Fruit fly (Drosophila melanogaster) whole organism, embryonic: Measurements from ENCODE around the gene CG11470.

Source experiments
- Blimp-1 ChIP-seq: fragments of 200-800 bp; sonication (Bioruptor generic); optimal IDR thresholded peaks from 3 replicates; lab custom pipeline; 2018; ENCODE audit warnings: missing biosample characterization, missing genetic modification characterization, mild to moderate bottlenecking, moderate library complexity, missing genetic modification reagents
- CG10209 ChIP-seq: fragments of 200-800 bp; sonication (Bioruptor generic); optimal IDR thresholded peaks from 3 replicates; lab custom pipeline; 2017; ENCODE audit warnings: missing biosample characterization, mild to moderate bottlenecking, missing genetic modification characterization, missing genetic modification reagents
- CG1024 ChIP-seq: fragments of 200-800 bp; sonication (Bioruptor generic); IDR thresholded peaks from 2 replicates; pipeline ENCODE4 v1.3.6; 2022; ENCODE audit warnings: missing biosample characterization, missing genetic modification characterization
- CG10267 ChIP-seq: fragments of 200-800 bp; sonication (Bioruptor generic); optimal IDR thresholded peaks from 2 replicates; lab custom pipeline; 2018; ENCODE audit warnings: missing biosample characterization, mild to moderate bottlenecking, missing genetic modification characterization, moderate library complexity
- CG10431 ChIP-seq: fragments of 200-800 bp; sonication (Bioruptor generic); optimal IDR thresholded peaks from 3 replicates; lab custom pipeline; 2018; ENCODE audit warnings: missing biosample characterization, mild to moderate bottlenecking, missing genetic modification characterization
- CG10979 ChIP-seq: fragments of 200-800 bp; sonication (Bioruptor generic); optimal IDR thresholded peaks from 2 replicates; lab custom pipeline; 2018; ENCODE audit warnings: missing biosample characterization, mild to moderate bottlenecking, missing genetic modification characterization, moderate library complexity
- CG12391 ChIP-seq: fragments of 200-800 bp; sonication (Bioruptor generic); optimal IDR thresholded peaks from 3 replicates; lab custom pipeline; 2018; ENCODE audit warnings: missing biosample characterization, mild to moderate bottlenecking, missing genetic modification characterization, moderate library complexity
- CG14710 ChIP-seq: fragments of 200-800 bp; sonication (Bioruptor generic); optimal IDR thresholded peaks from 3 replicates; lab custom pipeline; 2019; ENCODE audit warnings: missing biosample characterization, mild to moderate bottlenecking, missing genetic modification characterization, moderate library complexity
- CG1529 ChIP-seq: fragments of 200-800 bp; sonication (Bioruptor generic); optimal IDR thresholded peaks from 3 replicates; lab custom pipeline; 2018; ENCODE audit warnings: missing biosample characterization, missing genetic modification characterization
- CG1602 ChIP-seq: fragments of 200-800 bp; sonication (Bioruptor generic); optimal IDR thresholded peaks from 3 replicates; lab custom pipeline; 2016; ENCODE audit warnings: missing biosample characterization, missing genetic modification characterization
- CG16779 ChIP-seq: fragments of 200-800 bp; sonication (Bioruptor generic); IDR thresholded peaks from 2 replicates; pipeline ENCODE4 v1.3.6; 2022; ENCODE audit warnings: missing biosample characterization, missing genetic modification characterization
- CG16815 ChIP-seq: fragments of 200-800 bp; sonication (Bioruptor generic); optimal IDR thresholded peaks from 3 replicates; lab custom pipeline; 2017; ENCODE audit warnings: missing biosample characterization, mild to moderate bottlenecking, missing genetic modification characterization
- CG17361 ChIP-seq: fragments of 200-800 bp; sonication (Bioruptor generic); IDR thresholded peaks from 3 replicates; pipeline ENCODE4 v1.3.6; 2022; ENCODE audit warnings: missing biosample characterization, missing genetic modification characterization
- CG18262 ChIP-seq: fragments of 200-800 bp; optimal IDR thresholded peaks from 3 replicates; lab custom pipeline; 2019; ENCODE audit warnings: missing biosample characterization, mild to moderate bottlenecking, missing genetic modification characterization, moderate library complexity
- CG2116 ChIP-seq: fragments of 200-800 bp; sonication (Bioruptor generic); optimal IDR thresholded peaks from 3 replicates; lab custom pipeline; 2018; ENCODE audit warnings: missing biosample characterization, mild to moderate bottlenecking, missing genetic modification characterization
- CG2199 ChIP-seq: fragments of 200-800 bp; sonication (Bioruptor generic); IDR thresholded peaks from 3 replicates; pipeline ENCODE4 v1.3.6; 2022; ENCODE audit warnings: missing biosample characterization, missing genetic modification characterization
- CG2202 ChIP-seq: fragments of 200-800 bp; sonication (Bioruptor generic); optimal IDR thresholded peaks from 2 replicates; lab custom pipeline; 2018; ENCODE audit warnings: missing biosample characterization, mild to moderate bottlenecking, missing genetic modification characterization
- CG2712 ChIP-seq: fragments of 200-800 bp; optimal IDR thresholded peaks from 3 replicates; lab custom pipeline; 2019; ENCODE audit warnings: missing biosample characterization, mild to moderate bottlenecking, missing genetic modification characterization, moderate library complexity
- CG30403 ChIP-seq: fragments of 200-800 bp; sonication (Bioruptor generic); optimal IDR thresholded peaks from 3 replicates; lab custom pipeline; 2016; ENCODE audit warnings: missing biosample characterization, missing genetic modification characterization
- CG3065 ChIP-seq: fragments of 200-800 bp; sonication (Bioruptor generic); optimal IDR thresholded peaks from 2 replicates; lab custom pipeline; 2016; ENCODE audit warnings: missing biosample characterization, missing genetic modification characterization
- CG4360 ChIP-seq: fragments of 200-800 bp; sonication (Bioruptor generic); IDR thresholded peaks from 2 replicates; pipeline ENCODE4 v1.3.6; 2022; ENCODE audit warnings: missing biosample characterization, missing genetic modification characterization
- CG6175 ChIP-seq: fragments of 200-800 bp; sonication (Bioruptor generic); IDR thresholded peaks from 3 replicates; pipeline ENCODE4 v1.3.6; 2022; ENCODE audit warnings: missing biosample characterization, missing genetic modification characterization
- CG7786 ChIP-seq: fragments of 200-800 bp; sonication (Bioruptor generic); optimal IDR thresholded peaks from 2 replicates; lab custom pipeline; 2016; ENCODE audit warnings: missing biosample characterization, missing genetic modification characterization
- CG7839 ChIP-seq: fragments of 200-800 bp; sonication (Bioruptor generic); optimal IDR thresholded peaks from 3 replicates; lab custom pipeline; 2018; ENCODE audit warnings: missing biosample characterization, mild to moderate bottlenecking, missing genetic modification characterization, moderate library complexity
- CG7987 ChIP-seq: fragments of 200-800 bp; sonication (Bioruptor generic); optimal IDR thresholded peaks from 2 replicates; lab custom pipeline; 2018; ENCODE audit warnings: missing biosample characterization, mild to moderate bottlenecking, missing genetic modification characterization, moderate library complexity
- Doc3 ChIP-seq: fragments of 200-800 bp; sonication (Bioruptor generic); IDR thresholded peaks from 3 replicates; pipeline ENCODE4 v1.3.6; 2022; ENCODE audit warnings: missing biosample characterization, missing genetic modification characterization; ENCODE audit not compliant: partially characterized antibody
- Ets65A ChIP-seq: fragments of 200-800 bp; sonication (Bioruptor generic); peaks from one replicate; lab custom pipeline; 2016; ENCODE audit warnings: missing biosample characterization, missing genetic modification characterization
- Fer3 ChIP-seq: fragments of 200-800 bp; sonication (Bioruptor generic); optimal IDR thresholded peaks from 2 replicates; lab custom pipeline; 2018; ENCODE audit warnings: missing biosample characterization, mild to moderate bottlenecking, missing genetic modification characterization, moderate library complexity
- Med ChIP-seq: fragments of 200-800 bp; sonication (Bioruptor generic); peaks from one replicate; lab custom pipeline; 2016; ENCODE audit warnings: missing biosample characterization, missing genetic modification characterization, mild to moderate bottlenecking, inconsistent platforms, moderate library complexity
- NK7.1 ChIP-seq: fragments of 200-800 bp; sonication (Bioruptor generic); optimal IDR thresholded peaks from 3 replicates; lab custom pipeline; 2016; ENCODE audit warnings: missing biosample characterization, missing genetic modification characterization
- Sry-β ChIP-seq: fragments of 200-800 bp; sonication (Bioruptor generic); optimal IDR thresholded peaks from 2 replicates; lab custom pipeline; 2018; ENCODE audit warnings: missing biosample characterization, mild to moderate bottlenecking, missing genetic modification characterization, moderate library complexity
- Stat92E ChIP-seq, 3 experiments: fragments of >200 bp in 2 of 3; fragments of 200-800 bp in 1 of 3; sonication (Bioruptor generic) in 1 of 3; optimal IDR thresholded peaks; 2 replicates each; lab custom pipeline; 2017 to 2019; ENCODE audit warnings: missing biosample characterization in 3 of 3, missing genetic modification characterization in 3 of 3, mild to moderate bottlenecking in 1 of 3, moderate library complexity in 1 of 3
- ac ChIP-seq: fragments of 200-800 bp; sonication (Bioruptor generic); optimal IDR thresholded peaks from 3 replicates; lab custom pipeline; 2017; ENCODE audit warnings: missing biosample characterization, mild to moderate bottlenecking, missing genetic modification characterization
- ara ChIP-seq: fragments of 200-800 bp; sonication (Bioruptor generic); IDR thresholded peaks from 2 replicates; pipeline ENCODE4 v1.3.6; 2022; ENCODE audit warnings: missing biosample characterization, missing genetic modification characterization
- bbx ChIP-seq: fragments of 200-800 bp; sonication (Bioruptor generic); IDR thresholded peaks from 2 replicates; pipeline ENCODE4 v1.3.6; 2022; ENCODE audit warnings: missing biosample characterization, missing genetic modification characterization; ENCODE audit not compliant: partially characterized antibody
- bsh ChIP-seq, 2 experiments: fragments of 200-800 bp; sonication (Bioruptor generic); optimal IDR thresholded peaks; 2 replicates each; lab custom pipeline; 2017 to 2018; ENCODE audit warnings: mild to moderate bottlenecking in 2 of 2, missing biosample characterization in 2 of 2, missing genetic modification characterization in 2 of 2, moderate library complexity in 1 of 2
- chif ChIP-seq, 2 experiments: fragments of 200-800 bp; sonication (Bioruptor generic); optimal IDR thresholded peaks; 3 replicates each; lab custom pipeline; 2016; ENCODE audit warnings: missing biosample characterization in 2 of 2, missing genetic modification characterization in 2 of 2
- dmrt11E ChIP-seq: fragments of 200-800 bp; sonication (Bioruptor generic); optimal IDR thresholded peaks from 3 replicates; lab custom pipeline; 2018; ENCODE audit warnings: missing biosample characterization, mild to moderate bottlenecking, missing genetic modification characterization, moderate library complexity
- gem ChIP-seq: fragments of 200-800 bp; sonication (Bioruptor generic); optimal IDR thresholded peaks from 2 replicates; lab custom pipeline; 2019; ENCODE audit warnings: missing biosample characterization, mild to moderate bottlenecking, missing genetic modification characterization, moderate library complexity
- grau ChIP-seq: fragments of 200-800 bp; optimal IDR thresholded peaks from 3 replicates; lab custom pipeline; 2019; ENCODE audit warnings: missing biosample characterization, mild to moderate bottlenecking, missing genetic modification characterization, moderate library complexity
- lola ChIP-seq, 3 experiments: fragments of >200 bp in 2 of 3; fragments of 200-800 bp in 1 of 3; sonication (Bioruptor generic) in 1 of 3; optimal IDR thresholded peaks; 2 replicates each; lab custom pipeline; 2017 to 2019; ENCODE audit warnings: missing biosample characterization in 3 of 3, missing genetic modification characterization in 3 of 3, mild to moderate bottlenecking in 1 of 3, moderate library complexity in 1 of 3
- nmo ChIP-seq: fragments of 200-800 bp; sonication (Bioruptor generic); optimal IDR thresholded peaks from 2 replicates; lab custom pipeline; 2018; ENCODE audit warnings: missing biosample characterization, mild to moderate bottlenecking, missing genetic modification characterization, moderate library complexity
- phol ChIP-seq: fragments of 200-800 bp; sonication (Bioruptor generic); optimal IDR thresholded peaks from 3 replicates; lab custom pipeline; 2018; ENCODE audit warnings: missing biosample characterization, mild to moderate bottlenecking, missing genetic modification characterization, moderate library complexity
- sens ChIP-seq: fragments of 200-800 bp; sonication (Bioruptor generic); peaks from one replicate; lab custom pipeline; 2016; ENCODE audit warnings: missing biosample characterization, missing genetic modification characterization
- unpg ChIP-seq: fragments of 200-800 bp; sonication (Bioruptor generic); optimal IDR thresholded peaks from 3 replicates; lab custom pipeline; 2018; ENCODE audit warnings: missing biosample characterization, mild to moderate bottlenecking, missing genetic modification characterization, moderate library complexity
- usp ChIP-seq: fragments of >200 bp; optimal IDR thresholded peaks from 2 replicates; lab custom pipeline; 2017; ENCODE audit warnings: missing biosample characterization, missing genetic modification characterization
- wor ChIP-seq: fragments of 200-800 bp; sonication (Bioruptor generic); IDR thresholded peaks from 2 replicates; pipeline ENCODE4 v1.3.6; 2022; ENCODE audit warnings: missing biosample characterization, missing genetic modification characterization
- zf30C ChIP-seq: fragments of 200-800 bp; sonication (Bioruptor generic); optimal IDR thresholded peaks from 3 replicates; lab custom pipeline; 2018; ENCODE audit warnings: missing biosample characterization, mild to moderate bottlenecking, missing genetic modification characterization

CG11470 gene

dm6 chr3R:29547182-29547979, 42.2 kb downstream of the CG11470 start:
- peak; percentile 3 for TF ChIP-seq Blimp-1 (GFP tag; lab: Kevin White, UChicago)
- peak; percentile 20 for TF ChIP-seq CG18262 (tag; lab: Kevin White, UChicago)
- no peak for TF ChIP-seq CG7987
- TF ChIP-seq Fer3 (tag; lab: Kevin White, UChicago), result no peak
- no peak for TF ChIP-seq bbx
- TF ChIP-seq Stat92E (GFP tag; optimal IDR thresholded peaks at IDR 0.05; lab: Kevin White, UChicago), result peak in 1 of 3 experiments; percentile 94
- TF ChIP-seq CG14710, result peak; percentile 39
- peak in 1 of 2 experiments; percentile 5 for TF ChIP-seq chif (GFP tag; optimal IDR thresholded peaks at IDR 0.05; lab: Kevin White, UChicago)
- TF ChIP-seq CG10979, result peak; percentile 49
- peak in 1 of 2 experiments; percentile 59 for TF ChIP-seq bsh (GFP tag; optimal IDR thresholded peaks at IDR 0.05; lab: Kevin White, UChicago)
- no peak for TF ChIP-seq Ets65A (GFP tag; lab: Kevin White, UChicago)
- TF ChIP-seq CG10267 (tag; lab: Kevin White, UChicago), result peak; percentile 26
- no peak for TF ChIP-seq CG16779 (GFP tag; lab: Robert Waterston, UW)
- TF ChIP-seq unpg, result peak; percentile 2
- TF ChIP-seq CG17361 (GFP tag; lab: Robert Waterston, UW), result 0 out of 3 replicates have a peak, but pooled peaks have one; percentile 24
- TF ChIP-seq CG12391, result peak; percentile 26
- peak; percentile 8 for TF ChIP-seq nmo (GFP tag; lab: Kevin White, UChicago)
- no peak for TF ChIP-seq CG10209 (GFP tag; lab: Kevin White, UChicago)
- peak; percentile 35 for TF ChIP-seq zf30C
- TF ChIP-seq CG7786 (GFP tag; lab: Kevin White, UChicago), result no peak
- TF ChIP-seq Med (GFP tag; lab: Kevin White, UChicago), result peak; percentile 17
- TF ChIP-seq CG2712 (tag; lab: Kevin White, UChicago), result peak; percentile 38
- TF ChIP-seq CG4360, result no peak
- TF ChIP-seq NK7.1 (GFP tag; lab: Kevin White, UChicago), result no peak
- TF ChIP-seq gem (tag; lab: Kevin White, UChicago), result peak; percentile 39
- TF ChIP-seq wor (GFP tag; lab: Robert Waterston, UW), result no peak
- TF ChIP-seq CG2202 (tag; lab: Kevin White, UChicago), result peak; percentile 3
- no peak for TF ChIP-seq Sry-β (GFP tag; lab: Kevin White, UChicago)
- TF ChIP-seq lola (GFP tag; optimal IDR thresholded peaks at IDR 0.05; lab: Kevin White, UChicago), result peak in 1 of 3 experiments; percentile 64
- no peak for TF ChIP-seq CG2116
- no peak for TF ChIP-seq CG6175 (GFP tag; lab: Robert Waterston, UW)
- TF ChIP-seq Doc3 (GFP tag; lab: Robert Waterston, UW), result no peak
- TF ChIP-seq CG16815, result no peak
- no peak for TF ChIP-seq usp
- no peak for TF ChIP-seq CG3065 (GFP tag; lab: Kevin White, UChicago)
- TF ChIP-seq sens (GFP tag; lab: Kevin White, UChicago), result peak; percentile 75
- no peak for TF ChIP-seq CG2199 (GFP tag; lab: Robert Waterston, UW)
- peak; percentile 80 for TF ChIP-seq dmrt11E (tag; lab: Kevin White, UChicago)
- TF ChIP-seq CG30403 (GFP tag; lab: Kevin White, UChicago), result no peak
- no peak for TF ChIP-seq CG1024 (GFP tag; lab: Robert Waterston, UW)
- peak; percentile 10 for TF ChIP-seq CG7839 (tag; lab: Kevin White, UChicago)
- TF ChIP-seq CG1529 (GFP tag; lab: Kevin White, UChicago), result no peak
- no peak for TF ChIP-seq CG1602 (GFP tag; lab: Kevin White, UChicago)
- TF ChIP-seq ac, result peak; percentile 47
- peak; percentile 23 for TF ChIP-seq grau
- peak; percentile 31 for TF ChIP-seq phol (tag; lab: Kevin White, UChicago)
- no peak for TF ChIP-seq ara
- no peak for TF ChIP-seq CG10431 (GFP tag; lab: Kevin White, UChicago)
